Fruit fly (Drosophila melanogaster) whole organism, embryonic: ENCODE data around the gene CG33332.
A peak's percentile ranks its signal among the peaks of the same experiment; 100 is the strongest.

Experiments
- ATbp ChIP-seq: fragments of 200-800 bp; sonication (Bioruptor generic); optimal IDR thresholded peaks from 2 replicates; lab custom pipeline; 2017; ENCODE audit warnings: missing biosample characterization, mild to moderate bottlenecking, missing genetic modification characterization, missing genetic modification reagents
- Atf6 ChIP-seq: fragments of 200-800 bp; sonication (Bioruptor generic); IDR thresholded peaks from 2 replicates; pipeline ENCODE4 v1.3.6; 2022; ENCODE audit warnings: missing biosample characterization, missing genetic modification characterization
- B-H1 ChIP-seq: fragments of 200-800 bp; sonication (Bioruptor generic); IDR thresholded peaks from 3 replicates; pipeline ENCODE4 v1.3.6; 2022; ENCODE audit warnings: missing biosample characterization, missing genetic modification characterization
- CG10147 ChIP-seq: fragments of 200-800 bp; sonication (Bioruptor generic); optimal IDR thresholded peaks from 2 replicates; lab custom pipeline; 2019; ENCODE audit warnings: missing biosample characterization, mild to moderate bottlenecking, missing genetic modification characterization, moderate library complexity
- CG11504 ChIP-seq: fragments of 200-800 bp; sonication (Bioruptor generic); optimal IDR thresholded peaks from 3 replicates; lab custom pipeline; 2019; ENCODE audit warnings: missing biosample characterization, mild to moderate bottlenecking, missing genetic modification characterization, moderate library complexity
- CG12071 ChIP-seq: fragments of 200-800 bp; sonication (Bioruptor generic); optimal IDR thresholded peaks from 3 replicates; lab custom pipeline; 2018; ENCODE audit warnings: missing biosample characterization, mild to moderate bottlenecking, missing genetic modification characterization
- CG13123 ChIP-seq: fragments of 200-800 bp; sonication (Bioruptor generic); optimal IDR thresholded peaks from 2 replicates; lab custom pipeline; 2016; ENCODE audit warnings: missing biosample characterization, missing genetic modification characterization
- CG13296 ChIP-seq: fragments of 200-800 bp; sonication (Bioruptor generic); optimal IDR thresholded peaks from 3 replicates; lab custom pipeline; 2018; ENCODE audit warnings: missing biosample characterization, mild to moderate bottlenecking, missing genetic modification characterization
- CG13624 ChIP-seq: fragments of 200-800 bp; sonication (Bioruptor generic); optimal IDR thresholded peaks from 2 replicates; lab custom pipeline; 2016; ENCODE audit warnings: missing biosample characterization, missing genetic modification characterization
- CG15601 ChIP-seq: fragments of 200-800 bp; sonication (Bioruptor generic); optimal IDR thresholded peaks from 3 replicates; lab custom pipeline; 2019; ENCODE audit warnings: missing biosample characterization, mild to moderate bottlenecking, missing genetic modification characterization, moderate library complexity
- CG16815 ChIP-seq: fragments of 200-800 bp; sonication (Bioruptor generic); optimal IDR thresholded peaks from 3 replicates; lab custom pipeline; 2017; ENCODE audit warnings: missing biosample characterization, mild to moderate bottlenecking, missing genetic modification characterization
- CG17802 ChIP-seq: fragments of 200-800 bp; sonication (Bioruptor generic); optimal IDR thresholded peaks from 2 replicates; lab custom pipeline; 2018; ENCODE audit warnings: missing biosample characterization, mild to moderate bottlenecking, missing genetic modification characterization, moderate library complexity
- CG1832 ChIP-seq: fragments of 200-800 bp; sonication (Bioruptor generic); optimal IDR thresholded peaks from 2 replicates; lab custom pipeline; 2017; ENCODE audit warnings: missing biosample characterization, mild to moderate bottlenecking, missing genetic modification characterization, inconsistent platforms
- CG32772 ChIP-seq: fragments of 200-800 bp; sonication (Bioruptor generic); IDR thresholded peaks from 2 replicates; pipeline ENCODE4 v1.3.6; 2022; ENCODE audit warnings: missing biosample characterization, missing genetic modification characterization
- CG3407 ChIP-seq: fragments of 200-800 bp; sonication (Bioruptor generic); optimal IDR thresholded peaks from 2 replicates; lab custom pipeline; 2018; ENCODE audit warnings: missing biosample characterization, mild to moderate bottlenecking, missing genetic modification characterization
- CG5953 ChIP-seq: fragments of 200-800 bp; sonication (Bioruptor generic); IDR thresholded peaks from 2 replicates; pipeline ENCODE4 v1.3.6; 2022; ENCODE audit warnings: missing biosample characterization, missing genetic modification characterization
- CG6765 ChIP-seq: fragments of 200-800 bp; sonication (Bioruptor generic); optimal IDR thresholded peaks from 3 replicates; lab custom pipeline; 2017; ENCODE audit warnings: missing biosample characterization, mild to moderate bottlenecking, missing genetic modification characterization
- CG6813 ChIP-seq: fragments of 200-800 bp; sonication (Bioruptor generic); optimal IDR thresholded peaks from 2 replicates; lab custom pipeline; 2017; ENCODE audit warnings: missing biosample characterization, missing genetic modification characterization, mild to moderate bottlenecking, moderate library complexity, missing genetic modification reagents
- CG7786 ChIP-seq: fragments of 200-800 bp; sonication (Bioruptor generic); optimal IDR thresholded peaks from 2 replicates; lab custom pipeline; 2016; ENCODE audit warnings: missing biosample characterization, missing genetic modification characterization
- CG7928 ChIP-seq: fragments of 200-800 bp; sonication (Bioruptor generic); optimal IDR thresholded peaks from 2 replicates; lab custom pipeline; 2017; ENCODE audit warnings: missing biosample characterization, mild to moderate bottlenecking, missing genetic modification characterization
- D19B ChIP-seq: fragments of 200-800 bp; sonication (Bioruptor generic); optimal IDR thresholded peaks from 2 replicates; lab custom pipeline; 2017; ENCODE audit warnings: missing biosample characterization, mild to moderate bottlenecking, missing genetic modification characterization
- Drgx ChIP-seq: fragments of 200-800 bp; sonication (Bioruptor generic); IDR thresholded peaks from 2 replicates; pipeline ENCODE4 v1.3.6; 2022; ENCODE audit warnings: missing biosample characterization, missing genetic modification characterization
- Gsc ChIP-seq: fragments of 200-800 bp; sonication (Bioruptor generic); IDR thresholded peaks from 2 replicates; pipeline ENCODE4 v1.3.6; 2022; ENCODE audit warnings: missing biosample characterization, missing genetic modification characterization
- Hmr ChIP-seq: fragments of 200-800 bp; sonication (Bioruptor generic); optimal IDR thresholded peaks from 3 replicates; lab custom pipeline; 2017; ENCODE audit warnings: mild to moderate bottlenecking, missing biosample characterization, missing genetic modification reagents, missing genetic modification characterization
- Hr78 ChIP-seq, 2 experiments: fragments of 200-800 bp in 1 of 2; fragments of >200 bp in 1 of 2; sonication (Bioruptor generic) in 1 of 2; optimal IDR thresholded peaks; 2 replicates each; lab custom pipeline; 2017 to 2019; ENCODE audit warnings: missing biosample characterization in 2 of 2, missing genetic modification characterization in 2 of 2, mild to moderate bottlenecking in 1 of 2, moderate library complexity in 1 of 2
- Hsf ChIP-seq: fragments of 200-800 bp; sonication (Bioruptor generic); optimal IDR thresholded peaks from 3 replicates; lab custom pipeline; 2016; ENCODE audit warnings: missing biosample characterization, missing genetic modification characterization
- Kr ChIP-seq: fragments of 200-800 bp; sonication (Bioruptor generic); optimal IDR thresholded peaks from 2 replicates; lab custom pipeline; 2017; ENCODE audit warnings: missing biosample characterization, mild to moderate bottlenecking, missing genetic modification characterization
- Sin3A ChIP-seq: fragments of >200 bp; optimal IDR thresholded peaks from 2 replicates; lab custom pipeline; 2018
- Sox100B ChIP-seq: fragments of 200-800 bp; sonication (Bioruptor generic); optimal IDR thresholded peaks from 3 replicates; lab custom pipeline; 2018; ENCODE audit warnings: missing biosample characterization, mild to moderate bottlenecking, missing genetic modification characterization
- Sox102F ChIP-seq: fragments of 200-800 bp; sonication (Bioruptor generic); optimal IDR thresholded peaks from 2 replicates; lab custom pipeline; 2018; ENCODE audit warnings: missing biosample characterization, mild to moderate bottlenecking, missing genetic modification characterization, moderate library complexity
- Xbp1 ChIP-seq: fragments of 200-800 bp; sonication (Bioruptor generic); optimal IDR thresholded peaks from 3 replicates; lab custom pipeline; 2016; ENCODE audit warnings: missing biosample characterization, mild to moderate bottlenecking, missing genetic modification characterization
- YL-1 ChIP-seq: fragments of 200-800 bp; sonication (Bioruptor generic); optimal IDR thresholded peaks from 3 replicates; lab custom pipeline; 2017; ENCODE audit warnings: missing biosample characterization, mild to moderate bottlenecking, missing genetic modification characterization
- ac ChIP-seq: fragments of 200-800 bp; sonication (Bioruptor generic); optimal IDR thresholded peaks from 3 replicates; lab custom pipeline; 2017; ENCODE audit warnings: missing biosample characterization, mild to moderate bottlenecking, missing genetic modification characterization
- az2 ChIP-seq: fragments of 200-800 bp; sonication (Bioruptor generic); optimal IDR thresholded peaks from 3 replicates; lab custom pipeline; 2016; ENCODE audit warnings: missing biosample characterization, missing genetic modification characterization
- bbx ChIP-seq: fragments of 200-800 bp; sonication (Bioruptor generic); IDR thresholded peaks from 2 replicates; pipeline ENCODE4 v1.3.6; 2022; ENCODE audit warnings: missing biosample characterization, missing genetic modification characterization; ENCODE audit not compliant: partially characterized antibody
- bcd ChIP-seq: fragments of 200-800 bp; sonication (Bioruptor generic); optimal IDR thresholded peaks from 2 replicates; lab custom pipeline; 2017; ENCODE audit warnings: missing biosample characterization, mild to moderate bottlenecking, missing genetic modification characterization
- bigmax ChIP-seq: fragments of 200-800 bp; sonication (Bioruptor generic); optimal IDR thresholded peaks from 2 replicates; lab custom pipeline; 2018; ENCODE audit warnings: missing biosample characterization, mild to moderate bottlenecking, missing genetic modification characterization
- chm ChIP-seq: fragments of 200-800 bp; sonication (Bioruptor generic); IDR thresholded peaks from 2 replicates; pipeline ENCODE4 v1.3.6; 2022; ENCODE audit warnings: missing biosample characterization, missing genetic modification characterization
- corto ChIP-seq: fragments of 200-800 bp; sonication (Bioruptor generic); optimal IDR thresholded peaks from 2 replicates; lab custom pipeline; 2016; ENCODE audit warnings: missing biosample characterization, mild to moderate bottlenecking, missing genetic modification characterization, moderate library complexity
- dati ChIP-seq: fragments of 200-800 bp; sonication (Bioruptor generic); IDR thresholded peaks from 2 replicates; pipeline ENCODE4 v1.3.6; 2022; ENCODE audit warnings: missing biosample characterization, missing genetic modification characterization
- dm ChIP-seq: fragments of 200-800 bp; sonication (Bioruptor generic); optimal IDR thresholded peaks from 3 replicates; lab custom pipeline; 2016; ENCODE audit warnings: missing biosample characterization, missing genetic modification characterization
- dysf ChIP-seq: fragments of 200-800 bp; sonication (Bioruptor generic); IDR thresholded peaks from 3 replicates; pipeline ENCODE4 v1.3.6; 2022; ENCODE audit warnings: missing biosample characterization, missing genetic modification characterization
- ftz-f1 ChIP-seq: fragments of 200-800 bp; sonication (Bioruptor generic); optimal IDR thresholded peaks from 2 replicates; lab custom pipeline; 2016; ENCODE audit warnings: missing biosample characterization, missing genetic modification characterization
- gce ChIP-seq: fragments of 200-800 bp; sonication (Bioruptor generic); IDR thresholded peaks from 3 replicates; pipeline ENCODE4 v1.3.6; 2022; ENCODE audit warnings: missing biosample characterization, missing genetic modification characterization
- gsb ChIP-seq: fragments of 200-800 bp; sonication (Bioruptor generic); IDR thresholded peaks from 2 replicates; pipeline ENCODE4 v1.3.6; 2022; ENCODE audit warnings: missing biosample characterization, missing genetic modification characterization
- mld ChIP-seq: fragments of 200-800 bp; sonication (Bioruptor generic); IDR thresholded peaks from 3 replicates; pipeline ENCODE4 v1.3.6; 2022; ENCODE audit warnings: missing biosample characterization, missing genetic modification characterization; ENCODE audit not compliant: partially characterized antibody
- seq ChIP-seq: fragments of 200-800 bp; sonication (Bioruptor generic); IDR thresholded peaks from 2 replicates; pipeline ENCODE4 v1.3.6; 2022; ENCODE audit warnings: missing biosample characterization, missing genetic modification characterization
- sug ChIP-seq: fragments of 200-800 bp; optimal IDR thresholded peaks from 2 replicates; lab custom pipeline; 2019; ENCODE audit warnings: missing biosample characterization, mild to moderate bottlenecking, missing genetic modification characterization, moderate library complexity
- tio ChIP-seq: fragments of 200-800 bp; sonication (Bioruptor generic); optimal IDR thresholded peaks from 2 replicates; lab custom pipeline; 2017; ENCODE audit warnings: missing biosample characterization, missing genetic modification characterization, inconsistent platforms
- toy ChIP-seq: fragments of 200-800 bp; sonication (Bioruptor generic); IDR thresholded peaks from 2 replicates; pipeline ENCODE4 v1.3.6; 2022; ENCODE audit warnings: missing biosample characterization, missing genetic modification characterization
- twi ChIP-seq: fragments of 200-800 bp; optimal IDR thresholded peaks from 2 replicates; lab custom pipeline; 2019; ENCODE audit warnings: missing biosample characterization, mild to moderate bottlenecking, missing genetic modification characterization, moderate library complexity

CG33332 gene

dm6 chr3R:14853767-14854191, 32.5 kb upstream of the CG33332 start (continued):
- no peak for TF ChIP-seq mld (GFP tag; lab: Robert Waterston, UW)
- TF ChIP-seq sug (tag; lab: Kevin White, UChicago) = peak; percentile 38
- no peak for TF ChIP-seq CG17802 (tag; lab: Kevin White, UChicago)
- no peak for TF ChIP-seq CG10147
- TF ChIP-seq dysf (GFP tag; lab: Robert Waterston, UW) = peak; percentile 28; the same call in 1 of the 3 replicates
- no peak for TF ChIP-seq CG5953 (GFP tag; lab: Robert Waterston, UW)
- TF ChIP-seq Sox100B (GFP tag; lab: Kevin White, UChicago) = no peak
- peak; percentile 78 for TF ChIP-seq Hmr (GFP tag; lab: Kevin White, UChicago)
- TF ChIP-seq B-H1 = no peak
- no peak for TF ChIP-seq seq
- no peak for TF ChIP-seq ac (GFP tag; lab: Kevin White, UChicago)
- TF ChIP-seq CG6813 (GFP tag; lab: Kevin White, UChicago) = peak; percentile 77
- TF ChIP-seq dm = no peak
- TF ChIP-seq CG13123 = no peak
- TF ChIP-seq CG7928 = no peak
- TF ChIP-seq tio (GFP tag; lab: Kevin White, UChicago) = no peak
- peak; percentile 53 for TF ChIP-seq CG1832 (GFP tag; lab: Kevin White, UChicago)
- peak; percentile 50; the same call in 1 of the 2 replicates for TF ChIP-seq Atf6 (GFP tag; lab: Robert Waterston, UW)
- no peak for TF ChIP-seq bbx (GFP tag; lab: Robert Waterston, UW)
- peak; percentile 100 for TF ChIP-seq CG15601 (tag; lab: Kevin White, UChicago)
- no peak for TF ChIP-seq Hr78 (GFP tag; optimal IDR thresholded peaks at IDR 0.05; lab: Kevin White, UChicago)
- TF ChIP-seq twi (tag; lab: Kevin White, UChicago) = no peak
- peak; percentile 8 for TF ChIP-seq ATbp (GFP tag; lab: Kevin White, UChicago)
- no peak for TF ChIP-seq gsb (GFP tag; lab: Robert Waterston, UW)
- peak; percentile 24 for TF ChIP-seq Hsf (GFP tag; lab: Kevin White, UChicago)
- peak; percentile 51 for TF ChIP-seq CG13624 (GFP tag; lab: Kevin White, UChicago)
- TF ChIP-seq toy (GFP tag; lab: Robert Waterston, UW) = no peak
- peak; percentile 64 for TF ChIP-seq CG13296 (GFP tag; lab: Kevin White, UChicago)
- peak; percentile 5 for TF ChIP-seq bigmax (GFP tag; lab: Kevin White, UChicago)
- no peak for TF ChIP-seq Kr (GFP tag; lab: Kevin White, UChicago)
- TF ChIP-seq Sin3A (lab: Kevin White, UChicago) = no peak
- TF ChIP-seq ftz-f1 (GFP tag; lab: Kevin White, UChicago) = no peak
- no peak for TF ChIP-seq Sox102F (GFP tag; lab: Kevin White, UChicago)
- TF ChIP-seq Gsc (GFP tag; lab: Robert Waterston, UW) = no peak
- no peak for TF ChIP-seq dati (GFP tag; lab: Robert Waterston, UW)
- no peak for TF ChIP-seq CG32772 (GFP tag; lab: Robert Waterston, UW)
- TF ChIP-seq corto (GFP tag; lab: Kevin White, UChicago) = no peak
- TF ChIP-seq chm (GFP tag; lab: Robert Waterston, UW) = peak; percentile 80; the same call in 1 of the 2 replicates
- peak; percentile 57 for TF ChIP-seq Drgx (GFP tag; lab: Robert Waterston, UW)
- TF ChIP-seq YL-1 (GFP tag; lab: Kevin White, UChicago) = peak; percentile 38
- TF ChIP-seq CG3407 (GFP tag; lab: Kevin White, UChicago) = no peak
- TF ChIP-seq CG11504 (tag; lab: Kevin White, UChicago) = no peak
- peak; percentile 65 for TF ChIP-seq CG12071 (GFP tag; lab: Kevin White, UChicago)
- TF ChIP-seq bcd = peak; percentile 36
- TF ChIP-seq gce (GFP tag; lab: Robert Waterston, UW) = peak; percentile 66; the same call in 1 of the 3 replicates
- TF ChIP-seq az2 (GFP tag; lab: Kevin White, UChicago) = no peak
- TF ChIP-seq D19B (GFP tag; lab: Kevin White, UChicago) = no peak
- no peak for TF ChIP-seq CG7786 (GFP tag; lab: Kevin White, UChicago)
- no peak for TF ChIP-seq CG16815
- no peak for TF ChIP-seq Xbp1
- TF ChIP-seq CG6765 = peak; percentile 81
